Fruit fly (Drosophila melanogaster) whole organism, prepupa: ENCODE data around the gene RpS29.

Experiments used
- Gug ChIP-seq: fragments of 200-800 bp; sonication (Bioruptor generic); IDR thresholded peaks from 2 replicates; pipeline ENCODE4 v1.3.6; 2022; ENCODE audit warnings: missing biosample characterization, missing genetic modification characterization
- ss ChIP-seq, 2 experiments: fragments of 200-800 bp; sonication (Bioruptor generic); optimal IDR thresholded peaks; 2 replicates in 1 of 2; 3 replicates in 1 of 2; lab custom pipeline; 2017 to 2018; ENCODE audit warnings: mild to moderate bottlenecking in 2 of 2, missing biosample characterization in 2 of 2, missing genetic modification characterization in 2 of 2, moderate library complexity in 1 of 2

- no peak for TF ChIP-seq ss (GFP tag; optimal IDR thresholded peaks at IDR 0.05; lab: Kevin White, UChicago)
- TF ChIP-seq Gug (GFP tag; lab: Robert Waterston, UW) = no peak
Observed at dm6 chr3R:9812447-9812846, 34.6 kb downstream of the RpS29 start, which contains the start of gene CG8534.
